Worm (Caenorhabditis elegans): ENCODE data around the gene C14A6.12.

DNA sequence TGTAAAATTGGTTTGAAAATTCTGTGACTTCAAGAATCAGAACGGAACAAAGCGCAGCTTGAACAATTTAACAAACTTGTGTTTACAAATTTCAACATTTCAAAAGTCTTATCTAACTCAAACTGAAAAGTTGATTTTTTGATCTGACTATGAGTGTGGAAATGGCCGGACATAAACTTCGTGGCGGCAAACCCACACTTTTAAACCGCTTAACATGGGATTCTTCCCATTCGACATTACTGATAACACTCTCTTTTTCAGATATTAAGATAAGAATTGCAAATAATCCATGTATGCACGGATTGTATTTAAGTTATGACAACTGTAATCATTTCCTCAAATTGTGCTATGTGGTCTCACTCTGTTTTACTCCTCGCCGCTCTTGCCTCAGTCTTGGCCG, 28.7 kb upstream of the C14A6.12 start, which contains the start of gene clec-42:
- TF ChIP-seq tbx-2 (tag; optimal IDR thresholded peaks at IDR 0.05) (no peak), fkh-10 (GFP tag; optimal IDR thresholded peaks at IDR 0.05) (no peak), syd-9 (tag; optimal IDR thresholded peaks at IDR 0.05) (no peak), dmd-4 (tag; optimal IDR thresholded peaks at IDR 0.05; ENCODE audit: borderline replicate concordance) (no peak), pat-9 (tag; optimal IDR thresholded peaks at IDR 0.05) (no peak), nfya-1 (tag; optimal IDR thresholded peaks at IDR 0.05) (no peak), ama-1 (optimal IDR thresholded peaks at IDR 0.05) (no peak), eyg-1 (tag; optimal IDR thresholded peaks at IDR 0.05) (no peak), ceh-24 (tag; optimal IDR thresholded peaks at IDR 0.05) (no peak)
